Worm (Caenorhabditis elegans) whole organism, L4 larva: ENCODE results near the gene srh-218.
A peak's percentile ranks its signal among the peaks of the same experiment; 100 is the strongest.

ENCODE experiments used
- D1046.2 ChIP-seq: fragments of 200-800 bp; sonication (Bioruptor generic); IDR thresholded peaks from 2 replicates; pipeline ENCODE4 v1.3.6; 2022; ENCODE audit warnings: missing genetic modification characterization, missing compliant biosample characterization
- F49E8.2 ChIP-seq: sonication (generic microtip); optimal IDR thresholded peaks from 2 replicates; lab custom pipeline; 2016; ENCODE audit warnings: missing compliant biosample characterization, mild to moderate bottlenecking, missing genetic modification characterization, borderline replicate concordance
- Y5F2A.4 ChIP-seq: fragments of 200-800 bp; sonication (Bioruptor generic); optimal IDR thresholded peaks from 2 replicates; lab custom pipeline; 2018; ENCODE audit warnings: mild to moderate bottlenecking, missing genetic modification characterization, missing compliant biosample characterization
- ZK337.2 ChIP-seq: fragments of 200-800 bp; sonication (Bioruptor generic); IDR thresholded peaks from 2 replicates; pipeline ENCODE4 v1.3.6; 2022; ENCODE audit warnings: missing genetic modification reagents, missing genetic modification characterization, missing compliant biosample characterization
- ZK546.5 ChIP-seq, 2 experiments: sonication (generic microtip); optimal IDR thresholded peaks; 2 replicates each; lab custom pipeline; 2017; ENCODE audit warnings: missing biosample characterization in 2 of 2, missing genetic modification characterization in 2 of 2
- aha-1 ChIP-seq: fragments of 150-350 bp; peaks from one replicate; lab custom pipeline; 2014; ENCODE audit warnings: missing biosample characterization, missing genetic modification characterization
- aly-2 ChIP-seq: sonication (generic microtip); optimal IDR thresholded peaks from 2 replicates; lab custom pipeline; 2018; ENCODE audit warnings: missing biosample characterization, missing genetic modification characterization
- ama-1 ChIP-seq: fragments of 150-350 bp; optimal IDR thresholded peaks from 2 replicates; lab custom pipeline; 2014; ENCODE audit warnings: inconsistent platforms, mixed read lengths
- ceh-20 ChIP-seq: fragments of 200-800 bp; sonication (Bioruptor generic); IDR thresholded peaks from 2 replicates; pipeline ENCODE4 v1.3.6; 2022; ENCODE audit warnings: missing genetic modification reagents, missing genetic modification characterization, missing compliant biosample characterization
- ceh-28 ChIP-seq: fragments of 150-350 bp; optimal IDR thresholded peaks from 2 replicates; lab custom pipeline; 2014; ENCODE audit warnings: missing biosample characterization, missing genetic modification reagents, missing genetic modification characterization
- ceh-82 ChIP-seq: sonication (generic microtip); optimal IDR thresholded peaks from 2 replicates; lab custom pipeline; 2017; ENCODE audit warnings: missing biosample characterization, missing genetic modification characterization
- daf-8 ChIP-seq: fragments of 200-800 bp; sonication (Bioruptor generic); IDR thresholded peaks from 2 replicates; pipeline ENCODE4 v1.3.6; 2022; ENCODE audit warnings: missing genetic modification characterization, missing compliant biosample characterization
- dmd-9 ChIP-seq: fragments of 200-800 bp; sonication (Bioruptor generic); IDR thresholded peaks from 2 replicates; pipeline ENCODE4 v1.3.6; 2022; ENCODE audit warnings: missing genetic modification reagents, missing genetic modification characterization, missing compliant biosample characterization
- duxl-1 ChIP-seq: sonication (generic microtip); optimal IDR thresholded peaks from 2 replicates; lab custom pipeline; 2016; ENCODE audit warnings: mild to moderate bottlenecking, missing genetic modification characterization, moderate library complexity, missing compliant biosample characterization; ENCODE audit not compliant: poor library complexity
- dve-1 ChIP-seq: sonication (generic microtip); optimal IDR thresholded peaks from 2 replicates; lab custom pipeline; 2017; ENCODE audit warnings: antibody characterized with exemption, mild to moderate bottlenecking, missing genetic modification characterization, missing compliant biosample characterization; ENCODE audit not compliant: insufficient read depth
- egl-43 ChIP-seq: fragments of 200-800 bp; sonication (Bioruptor generic); IDR thresholded peaks from 2 replicates; pipeline ENCODE4 v1.3.6; 2022; ENCODE audit warnings: missing genetic modification reagents, missing genetic modification characterization, missing compliant biosample characterization
- fkh-10 ChIP-seq: fragments of 150-350 bp; optimal IDR thresholded peaks from 2 replicates; lab custom pipeline; 2014; ENCODE audit warnings: missing biosample characterization, missing genetic modification reagents, missing genetic modification characterization
- gei-8 ChIP-seq: fragments of 200-800 bp; sonication (Bioruptor generic); optimal IDR thresholded peaks from 2 replicates; lab custom pipeline; 2018; ENCODE audit warnings: mild to moderate bottlenecking, missing genetic modification characterization, missing compliant biosample characterization
- hlh-11 ChIP-seq: fragments of 200-800 bp; sonication (Bioruptor generic); optimal IDR thresholded peaks from 2 replicates; lab custom pipeline; 2018; ENCODE audit warnings: mild to moderate bottlenecking, missing genetic modification characterization, missing compliant biosample characterization
- hmg-1.1 ChIP-seq: fragments of 200-800 bp; sonication (Bioruptor generic); IDR thresholded peaks from 2 replicates; pipeline ENCODE4 v1.3.6; 2022; ENCODE audit warnings: missing genetic modification reagents, missing genetic modification characterization, missing compliant biosample characterization
- lin-29 ChIP-seq: fragments of 200-800 bp; sonication (Bioruptor generic); IDR thresholded peaks from 2 replicates; pipeline ENCODE4 v1.3.6; 2022; ENCODE audit warnings: missing genetic modification reagents, missing genetic modification characterization, missing compliant biosample characterization
- lin-38 ChIP-seq: fragments of 200-800 bp; sonication (Bioruptor generic); IDR thresholded peaks from 2 replicates; pipeline ENCODE4 v1.3.6; 2022; ENCODE audit warnings: missing genetic modification reagents, missing genetic modification characterization, missing compliant biosample characterization
- lir-3 ChIP-seq: sonication (generic microtip); optimal IDR thresholded peaks from 2 replicates; lab custom pipeline; 2016; ENCODE audit warnings: mild to moderate bottlenecking, missing genetic modification characterization, missing compliant biosample characterization
- madf-5 ChIP-seq, 2 experiments: fragments of 200-800 bp; sonication (Bioruptor generic); IDR thresholded peaks; 2 replicates each; pipeline ENCODE4 v1.3.6; 2022; ENCODE audit warnings: missing compliant biosample characterization in 2 of 2, missing genetic modification characterization in 2 of 2
- mes-2 ChIP-seq: sonication (generic microtip); optimal IDR thresholded peaks from 2 replicates; lab custom pipeline; 2016; ENCODE audit warnings: missing genotype, mild to moderate bottlenecking, missing genetic modification characterization, missing compliant biosample characterization; ENCODE audit not compliant: poor library complexity, severe bottlenecking
- mxl-3 ChIP-seq: fragments of 200-800 bp; sonication (Bioruptor generic); optimal IDR thresholded peaks from 2 replicates; lab custom pipeline; 2018; ENCODE audit warnings: mild to moderate bottlenecking, missing genetic modification characterization, missing compliant biosample characterization
- nhr-10 ChIP-seq: fragments of 150-350 bp; optimal IDR thresholded peaks from 2 replicates; lab custom pipeline; 2014; ENCODE audit warnings: missing biosample characterization, missing genetic modification characterization
- nhr-102 ChIP-seq: sonication (generic microtip); optimal IDR thresholded peaks from 2 replicates; lab custom pipeline; 2016; ENCODE audit warnings: mild to moderate bottlenecking, missing genetic modification characterization, moderate library complexity, missing compliant biosample characterization
- nhr-237 ChIP-seq: sonication (generic microtip); optimal IDR thresholded peaks from 2 replicates; lab custom pipeline; 2017; ENCODE audit warnings: missing biosample characterization, missing genetic modification characterization
- nhr-25 ChIP-seq: sonication (generic microtip); optimal IDR thresholded peaks from 2 replicates; lab custom pipeline; 2017; ENCODE audit warnings: missing genetic modification characterization, mild to moderate bottlenecking, missing compliant biosample characterization, antibody characterized with exemption, moderate library complexity, borderline replicate concordance; ENCODE audit not compliant: insufficient read depth
- nhr-28 ChIP-seq: fragments of 150-350 bp; optimal IDR thresholded peaks from 2 replicates; lab custom pipeline; 2014; ENCODE audit warnings: missing biosample characterization, missing genetic modification characterization
- nhr-42 ChIP-seq: fragments of 200-800 bp; sonication (Bioruptor generic); IDR thresholded peaks from 2 replicates; pipeline ENCODE4 v1.3.6; 2022; ENCODE audit warnings: missing genetic modification characterization, missing compliant biosample characterization
- nhr-48 ChIP-seq: sonication (generic microtip); optimal IDR thresholded peaks from 2 replicates; lab custom pipeline; 2016; ENCODE audit warnings: mild to moderate bottlenecking, missing genetic modification characterization, missing compliant biosample characterization
- nhr-76 ChIP-seq: fragments of 150-350 bp; optimal IDR thresholded peaks from 2 replicates; lab custom pipeline; 2014; ENCODE audit warnings: missing biosample characterization, missing genetic modification characterization
- php-3 ChIP-seq: fragments of 200-800 bp; sonication (Bioruptor generic); IDR thresholded peaks from 2 replicates; pipeline ENCODE4 v1.3.6; 2022; ENCODE audit warnings: missing genetic modification reagents, missing genetic modification characterization, missing compliant biosample characterization
- pqm-1 ChIP-seq: sonication (generic microtip); optimal IDR thresholded peaks from 2 replicates; lab custom pipeline; 2017; ENCODE audit warnings: missing biosample characterization, missing genetic modification characterization
- sdz-12 ChIP-seq: fragments of 200-800 bp; sonication (Bioruptor generic); optimal IDR thresholded peaks from 2 replicates; lab custom pipeline; 2018; ENCODE audit warnings: mild to moderate bottlenecking, missing genetic modification characterization, missing compliant biosample characterization
- snpc-4 ChIP-seq: fragments of 150-350 bp; optimal IDR thresholded peaks from 2 replicates; lab custom pipeline; 2014; ENCODE audit warnings: missing biosample characterization, missing genetic modification characterization
- tag-97 ChIP-seq: fragments of 200-800 bp; sonication (Bioruptor generic); IDR thresholded peaks from 2 replicates; pipeline ENCODE4 v1.3.6; 2022; ENCODE audit warnings: missing genetic modification characterization, missing compliant biosample characterization
- unc-130 ChIP-seq: sonication (generic microtip); optimal IDR thresholded peaks from 2 replicates; lab custom pipeline; 2016; ENCODE audit warnings: missing genetic modification reagents, missing genetic modification characterization, missing compliant biosample characterization
- unc-62 ChIP-seq, 3 experiments: fragments of 150-350 bp in 1 of 3; sonication (generic microtip); optimal IDR thresholded peaks in 2 of 3; peaks in 1 of 3; 1 replicate in 1 of 3; 2 replicates in 2 of 3; lab custom pipeline; 2014 to 2017; ENCODE audit warnings: missing biosample characterization in 3 of 3, missing genetic modification characterization in 3 of 3, missing genetic modification reagents in 3 of 3, missing genotype in 1 of 3
- vab-7 ChIP-seq: fragments of 200-800 bp; sonication (Bioruptor generic); IDR thresholded peaks from 2 replicates; pipeline ENCODE4 v1.3.6; 2022; ENCODE audit warnings: missing genetic modification reagents, missing genetic modification characterization, missing compliant biosample characterization
- zag-1 ChIP-seq: fragments of 150-350 bp; optimal IDR thresholded peaks from 2 replicates; lab custom pipeline; 2014; ENCODE audit warnings: missing biosample characterization, missing genetic modification characterization
- zfp-2 ChIP-seq: sonication (generic microtip); optimal IDR thresholded peaks from 2 replicates; lab custom pipeline; 2016; ENCODE audit warnings: mild to moderate bottlenecking, missing genetic modification characterization, missing compliant biosample characterization
- zfp-3 ChIP-seq: fragments of 200-800 bp; sonication (Bioruptor generic); conservative IDR thresholded peaks from 2 replicates; pipeline ENCODE4 v1.3.6; 2022; ENCODE audit warnings: missing genetic modification reagents, missing genetic modification characterization, missing compliant biosample characterization
- zip-11 ChIP-seq: fragments of 200-800 bp; sonication (Bioruptor generic); IDR thresholded peaks from 2 replicates; pipeline ENCODE4 v1.3.6; 2022; ENCODE audit warnings: missing genetic modification characterization, missing compliant biosample characterization
- ztf-11 ChIP-seq: fragments of 150-350 bp; optimal IDR thresholded peaks from 2 replicates; lab custom pipeline; 2014; ENCODE audit warnings: missing biosample characterization, missing genetic modification characterization

Gene srh-218

ce11 chrV:15512856-15513756, 19.3 kb downstream of the srh-218 start (continued):
- TF ChIP-seq lir-3 (tag; lab: Kevin White, UChicago) (no peak), aha-1 (tag; lab: Kevin White, UChicago) (peak; percentile 46), nhr-28 (tag; lab: Kevin White, UChicago) (no peak), nhr-42 (0 out of 2 replicates have a peak, but pooled peaks have one; percentile 40), duxl-1 (tag; lab: Kevin White, UChicago) (no peak), lin-29 (GFP tag; lab: Robert Waterston, UW) (no peak), F49E8.2 (tag; lab: Kevin White, UChicago) (peak; percentile 69), mxl-3 (GFP tag; lab: Kevin White, UChicago) (no peak), tag-97 (GFP tag; lab: Robert Waterston, UW) (no peak), zip-11 (GFP tag; lab: Robert Waterston, UW) (no peak), Y5F2A.4 (peak; percentile 23), unc-62 (GFP tag; optimal IDR thresholded peaks at IDR 0.05 in 1 of 2; lab: Kevin White, UChicago) (peak in 1 of 2 experiments; percentile 49), unc-62 (tag; optimal IDR thresholded peaks at IDR 0.05; lab: Kevin White, UChicago) (no peak), unc-130 (GFP tag; lab: Kevin White, UChicago) (peak; percentile 11), nhr-76 (no peak), nhr-25 (tag; lab: Kevin White, UChicago) (no peak)

DNA sequence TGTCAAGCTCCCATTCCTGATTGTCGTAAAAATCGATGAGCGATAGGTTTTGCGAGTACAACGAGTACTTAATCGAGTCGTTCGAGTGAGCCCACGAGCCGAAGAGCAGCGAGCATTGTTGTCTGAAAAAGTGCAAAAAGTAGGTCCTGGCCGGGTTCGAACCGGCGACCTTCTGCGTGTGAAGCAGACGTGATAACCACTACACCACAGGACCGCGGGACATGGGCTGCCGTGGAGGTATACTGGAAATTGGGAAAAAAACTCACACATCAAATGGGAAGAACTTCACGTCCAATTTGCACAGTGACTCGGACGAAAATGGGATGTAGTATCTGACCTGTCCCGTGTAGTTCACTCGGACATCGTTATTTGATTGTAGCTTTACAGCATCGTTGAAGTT, 21.6 kb downstream of the srh-218 start:
- TF ChIP-seq nhr-42 (no peak), mes-2 (tag; lab: Kevin White, UChicago) (peak; percentile 34), F49E8.2 (tag; lab: Kevin White, UChicago) (no peak), hmg-1.1 (peak; percentile 57; the same call in 1 of the 2 replicates), pqm-1 (tag; lab: Kevin White, UChicago) (no peak), hlh-11 (tag; lab: Kevin White, UChicago) (peak; percentile 7), ceh-82 (tag; lab: Kevin White, UChicago) (no peak), tag-97 (GFP tag; lab: Robert Waterston, UW) (no peak), dve-1 (tag; lab: Kevin White, UChicago) (peak; percentile 34), ZK337.2 (no peak), aha-1 (tag; lab: Kevin White, UChicago) (no peak), daf-8 (GFP tag; lab: Robert Waterston, UW) (no peak), nhr-102 (tag; lab: Kevin White, UChicago) (no peak), aly-2 (no peak), lin-38 (GFP tag; lab: Robert Waterston, UW) (no peak), ceh-20 (GFP tag; lab: Robert Waterston, UW) (no peak), Y5F2A.4 (no peak), ama-1 (lab: Kevin White, UChicago) (no peak), ztf-11 (no peak), vab-7 (GFP tag; lab: Robert Waterston, UW) (peak; percentile 59), egl-43 (GFP tag; lab: Robert Waterston, UW) (peak; percentile 77), zfp-3 (GFP tag; lab: Robert Waterston, UW) (no peak), fkh-10 (GFP tag; lab: Kevin White, UChicago) (no peak), zfp-2 (tag; lab: Kevin White, UChicago) (no peak), nhr-10 (tag; lab: Kevin White, UChicago) (no peak), zag-1 (tag; lab: Kevin White, UChicago) (no peak), duxl-1 (tag; lab: Kevin White, UChicago) (no peak), nhr-237 (tag; lab: Kevin White, UChicago) (no peak), sdz-12 (GFP tag; lab: Kevin White, UChicago) (no peak), gei-8 (GFP tag; lab: Kevin White, UChicago) (no peak), D1046.2 (GFP tag; lab: Robert Waterston, UW) (peak; percentile 88), nhr-48 (tag; lab: Kevin White, UChicago) (no peak), dmd-9 (GFP tag; lab: Robert Waterston, UW) (no peak), snpc-4 (tag; lab: Kevin White, UChicago) (no peak), php-3 (GFP tag; lab: Robert Waterston, UW) (no peak), madf-5 (GFP tag; IDR thresholded peaks at IDR 0.05; lab: Robert Waterston, UW) (0 out of 4 replicates have a peak, but pooled peaks of 1 of the 2 experiments have one; percentile 54), ceh-28 (tag; lab: Kevin White, UChicago) (no peak), ZK546.5 (tag; optimal IDR thresholded peaks at IDR 0.05; lab: Kevin White, UChicago) (no peak)
